Worm (Caenorhabditis elegans): ENCODE results near the gene F49F1.12.

DNA sequence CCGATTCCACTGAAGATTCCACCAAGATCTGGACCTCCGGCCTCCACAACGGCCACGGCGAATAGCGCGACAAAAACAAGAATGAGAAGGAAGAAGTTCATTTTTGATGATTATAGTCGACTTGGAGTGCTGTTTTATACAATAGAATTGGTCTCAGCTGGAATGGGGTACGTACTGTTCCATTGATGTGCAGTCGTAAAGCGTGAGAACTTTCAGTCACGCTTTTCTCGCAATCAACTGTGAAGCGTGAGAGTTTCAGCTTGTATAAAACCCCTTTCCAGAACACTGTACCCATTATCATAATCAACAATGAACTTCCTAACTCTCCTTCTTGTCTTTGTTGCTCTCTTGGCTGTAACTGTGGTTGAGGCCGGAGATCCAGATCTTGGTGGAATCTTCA, 27.3 kb downstream of the F49F1.12 start, which contains the start of the genes F49F1.4 and F49F1.2:
- no peak for TF ChIP-seq ref-1 (GFP tag; conservative IDR thresholded peaks at IDR 0.05)
- TF ChIP-seq klf-2 (GFP tag; conservative IDR thresholded peaks at IDR 0.05): no peak

Measured in whole organism, midembryonic.